Worm (Caenorhabditis elegans) whole organism, L4 larva: ENCODE results near the gene F28A12.10.

Experiments
- F10B5.3 ChIP-seq: sonication (generic microtip); optimal IDR thresholded peaks from 2 replicates; lab custom pipeline; 2016; ENCODE audit warnings: mild to moderate bottlenecking, missing genetic modification characterization, missing compliant biosample characterization
- Y48G9A.11 ChIP-seq: fragments of 200-800 bp; sonication (Bioruptor generic); IDR thresholded peaks from 2 replicates; pipeline ENCODE4 v1.3.6; 2022; ENCODE audit warnings: missing genetic modification reagents, missing genetic modification characterization, missing compliant biosample characterization
- Y5F2A.4 ChIP-seq: fragments of 200-800 bp; sonication (Bioruptor generic); optimal IDR thresholded peaks from 2 replicates; lab custom pipeline; 2018; ENCODE audit warnings: mild to moderate bottlenecking, missing genetic modification characterization, missing compliant biosample characterization
- Y75B8A.6 ChIP-seq: fragments of 200-800 bp; sonication (Bioruptor generic); IDR thresholded peaks from 2 replicates; pipeline ENCODE4 v1.3.6; 2022; ENCODE audit warnings: missing genetic modification reagents, missing genetic modification characterization, missing compliant biosample characterization
- ZK546.5 ChIP-seq, 2 experiments: sonication (generic microtip); optimal IDR thresholded peaks; 2 replicates each; lab custom pipeline; 2017; ENCODE audit warnings: missing biosample characterization in 2 of 2, missing genetic modification characterization in 2 of 2
- aly-2 ChIP-seq: sonication (generic microtip); optimal IDR thresholded peaks from 2 replicates; lab custom pipeline; 2018; ENCODE audit warnings: missing biosample characterization, missing genetic modification characterization
- arid-1 ChIP-seq: fragments of 200-800 bp; sonication (Bioruptor generic); conservative IDR thresholded peaks from 2 replicates; pipeline ENCODE4 v1.3.6; 2022; ENCODE audit warnings: missing genetic modification reagents, missing genetic modification characterization, missing compliant biosample characterization
- ceh-28 ChIP-seq: fragments of 150-350 bp; optimal IDR thresholded peaks from 2 replicates; lab custom pipeline; 2014; ENCODE audit warnings: missing biosample characterization, missing genetic modification reagents, missing genetic modification characterization
- ceh-62 ChIP-seq: sonication (generic microtip); optimal IDR thresholded peaks from 2 replicates; lab custom pipeline; 2017; ENCODE audit warnings: missing biosample characterization, missing genetic modification characterization
- ceh-82 ChIP-seq: sonication (generic microtip); optimal IDR thresholded peaks from 2 replicates; lab custom pipeline; 2017; ENCODE audit warnings: missing biosample characterization, missing genetic modification characterization
- cey-2 ChIP-seq: sonication (generic microtip); optimal IDR thresholded peaks from 3 replicates; lab custom pipeline; 2017; ENCODE audit warnings: missing genetic modification characterization, mild to moderate bottlenecking, missing compliant biosample characterization, antibody characterized with exemption, borderline replicate concordance; ENCODE audit not compliant: insufficient read depth
- ctbp-1 ChIP-seq: fragments of 200-800 bp; sonication (Bioruptor generic); IDR thresholded peaks from 2 replicates; pipeline ENCODE4 v1.3.6; 2022; ENCODE audit warnings: missing genetic modification reagents, missing genetic modification characterization, missing compliant biosample characterization
- daf-12 ChIP-seq: fragments of 150-350 bp; optimal IDR thresholded peaks from 2 replicates; lab custom pipeline; 2014; ENCODE audit warnings: missing biosample characterization, missing genetic modification reagents, missing genetic modification characterization
- daf-16 ChIP-seq, 3 experiments: sonication (generic microtip); optimal IDR thresholded peaks; 2 replicates each; lab custom pipeline; 2016 to 2017; ENCODE audit warnings: missing genetic modification characterization in 3 of 3, missing genetic modification reagents in 3 of 3, mild to moderate bottlenecking in 2 of 3, missing compliant biosample characterization in 2 of 3, missing biosample characterization in 1 of 3, moderate library complexity in 1 of 3
- daf-8 ChIP-seq: fragments of 200-800 bp; sonication (Bioruptor generic); IDR thresholded peaks from 2 replicates; pipeline ENCODE4 v1.3.6; 2022; ENCODE audit warnings: missing genetic modification characterization, missing compliant biosample characterization
- dmd-8 ChIP-seq: fragments of 200-800 bp; sonication (Bioruptor generic); IDR thresholded peaks from 2 replicates; pipeline ENCODE4 v1.3.6; 2022; ENCODE audit warnings: missing genetic modification characterization, missing compliant biosample characterization
- duxl-1 ChIP-seq: sonication (generic microtip); optimal IDR thresholded peaks from 2 replicates; lab custom pipeline; 2016; ENCODE audit warnings: mild to moderate bottlenecking, missing genetic modification characterization, moderate library complexity, missing compliant biosample characterization; ENCODE audit not compliant: poor library complexity
- egl-27 ChIP-seq: sonication (generic microtip); optimal IDR thresholded peaks from 3 replicates; lab custom pipeline; 2017; ENCODE audit warnings: missing biosample characterization, missing genetic modification reagents, missing genetic modification characterization
- fkh-10 ChIP-seq: fragments of 150-350 bp; optimal IDR thresholded peaks from 2 replicates; lab custom pipeline; 2014; ENCODE audit warnings: missing biosample characterization, missing genetic modification reagents, missing genetic modification characterization
- fos-1 ChIP-seq: fragments of 150-350 bp; optimal IDR thresholded peaks from 2 replicates; lab custom pipeline; 2014; ENCODE audit warnings: missing biosample characterization, missing genetic modification characterization
- gei-8 ChIP-seq: fragments of 200-800 bp; sonication (Bioruptor generic); optimal IDR thresholded peaks from 2 replicates; lab custom pipeline; 2018; ENCODE audit warnings: mild to moderate bottlenecking, missing genetic modification characterization, missing compliant biosample characterization
- hif-1 ChIP-seq, 2 experiments: sonication (generic microtip); optimal IDR thresholded peaks; 2 replicates each; lab custom pipeline; 2016 to 2017; ENCODE audit warnings: missing compliant biosample characterization in 2 of 2, missing genetic modification characterization in 2 of 2, missing genetic modification reagents in 2 of 2, missing genotype in 2 of 2, mild to moderate bottlenecking in 1 of 2
- hlh-11 ChIP-seq: fragments of 200-800 bp; sonication (Bioruptor generic); optimal IDR thresholded peaks from 2 replicates; lab custom pipeline; 2018; ENCODE audit warnings: mild to moderate bottlenecking, missing genetic modification characterization, missing compliant biosample characterization
- hmg-1.1 ChIP-seq: fragments of 200-800 bp; sonication (Bioruptor generic); IDR thresholded peaks from 2 replicates; pipeline ENCODE4 v1.3.6; 2022; ENCODE audit warnings: missing genetic modification reagents, missing genetic modification characterization, missing compliant biosample characterization
- lin-13 ChIP-seq: fragments of 150-350 bp; optimal IDR thresholded peaks from 2 replicates; lab custom pipeline; 2014; ENCODE audit warnings: missing biosample characterization, missing genetic modification reagents, missing genetic modification characterization
- lin-15B ChIP-seq: fragments of 150-350 bp; sonication (generic microtip); optimal IDR thresholded peaks from 3 replicates; lab custom pipeline; 2014; ENCODE audit warnings: missing biosample characterization, missing genetic modification characterization
- lin-29 ChIP-seq: fragments of 200-800 bp; sonication (Bioruptor generic); IDR thresholded peaks from 2 replicates; pipeline ENCODE4 v1.3.6; 2022; ENCODE audit warnings: missing genetic modification reagents, missing genetic modification characterization, missing compliant biosample characterization
- lin-38 ChIP-seq: fragments of 200-800 bp; sonication (Bioruptor generic); IDR thresholded peaks from 2 replicates; pipeline ENCODE4 v1.3.6; 2022; ENCODE audit warnings: missing genetic modification reagents, missing genetic modification characterization, missing compliant biosample characterization
- lin-39 ChIP-seq: fragments of 150-350 bp; optimal IDR thresholded peaks from 2 replicates; lab custom pipeline; 2014; ENCODE audit warnings: missing biosample characterization, missing genetic modification reagents, missing genetic modification characterization
- lir-3 ChIP-seq: sonication (generic microtip); optimal IDR thresholded peaks from 2 replicates; lab custom pipeline; 2016; ENCODE audit warnings: mild to moderate bottlenecking, missing genetic modification characterization, missing compliant biosample characterization
- madf-5 ChIP-seq, 2 experiments: fragments of 200-800 bp; sonication (Bioruptor generic); IDR thresholded peaks; 2 replicates each; pipeline ENCODE4 v1.3.6; 2022; ENCODE audit warnings: missing compliant biosample characterization in 2 of 2, missing genetic modification characterization in 2 of 2
- madf-9 ChIP-seq: fragments of 200-800 bp; sonication (Bioruptor generic); conservative IDR thresholded peaks from 2 replicates; pipeline ENCODE4 v1.3.6; 2022; ENCODE audit warnings: missing genetic modification reagents, missing genetic modification characterization, missing compliant biosample characterization
- mdt-29 ChIP-seq: fragments of 200-800 bp; sonication (Bioruptor generic); IDR thresholded peaks from 2 replicates; pipeline ENCODE4 v1.3.6; 2022; ENCODE audit warnings: missing genetic modification reagents, missing genetic modification characterization, missing compliant biosample characterization
- mxl-3 ChIP-seq: fragments of 200-800 bp; sonication (Bioruptor generic); optimal IDR thresholded peaks from 2 replicates; lab custom pipeline; 2018; ENCODE audit warnings: mild to moderate bottlenecking, missing genetic modification characterization, missing compliant biosample characterization
- nhr-11 ChIP-seq: fragments of 150-350 bp; optimal IDR thresholded peaks from 2 replicates; lab custom pipeline; 2014; ENCODE audit warnings: missing biosample characterization, missing genetic modification characterization
- nhr-237 ChIP-seq: sonication (generic microtip); optimal IDR thresholded peaks from 2 replicates; lab custom pipeline; 2017; ENCODE audit warnings: missing biosample characterization, missing genetic modification characterization
- nhr-25 ChIP-seq: sonication (generic microtip); optimal IDR thresholded peaks from 2 replicates; lab custom pipeline; 2017; ENCODE audit warnings: missing genetic modification characterization, mild to moderate bottlenecking, missing compliant biosample characterization, antibody characterized with exemption, moderate library complexity, borderline replicate concordance; ENCODE audit not compliant: insufficient read depth
- nhr-28 ChIP-seq: fragments of 150-350 bp; optimal IDR thresholded peaks from 2 replicates; lab custom pipeline; 2014; ENCODE audit warnings: missing biosample characterization, missing genetic modification characterization
- nhr-41 ChIP-seq: fragments of 200-800 bp; sonication (Bioruptor generic); IDR thresholded peaks from 2 replicates; pipeline ENCODE4 v1.3.6; 2022; ENCODE audit warnings: missing genetic modification reagents, missing genetic modification characterization, missing compliant biosample characterization
- nhr-48 ChIP-seq: sonication (generic microtip); optimal IDR thresholded peaks from 2 replicates; lab custom pipeline; 2016; ENCODE audit warnings: mild to moderate bottlenecking, missing genetic modification characterization, missing compliant biosample characterization
- nhr-77 ChIP-seq: fragments of 150-350 bp; optimal IDR thresholded peaks from 2 replicates; lab custom pipeline; 2014; ENCODE audit warnings: missing biosample characterization, missing genetic modification characterization
- pqm-1 ChIP-seq: sonication (generic microtip); optimal IDR thresholded peaks from 2 replicates; lab custom pipeline; 2017; ENCODE audit warnings: missing biosample characterization, missing genetic modification characterization
- set-16 ChIP-seq: fragments of 200-800 bp; sonication (Bioruptor generic); IDR thresholded peaks from 2 replicates; pipeline ENCODE4 v1.3.6; 2022; ENCODE audit warnings: missing genetic modification reagents, missing genetic modification characterization, missing compliant biosample characterization
- spr-1 ChIP-seq: sonication (generic microtip); optimal IDR thresholded peaks from 2 replicates; lab custom pipeline; 2016; ENCODE audit warnings: mild to moderate bottlenecking, missing genetic modification characterization, missing compliant biosample characterization
- tag-97 ChIP-seq: fragments of 200-800 bp; sonication (Bioruptor generic); IDR thresholded peaks from 2 replicates; pipeline ENCODE4 v1.3.6; 2022; ENCODE audit warnings: missing genetic modification characterization, missing compliant biosample characterization
- unc-130 ChIP-seq: sonication (generic microtip); optimal IDR thresholded peaks from 2 replicates; lab custom pipeline; 2016; ENCODE audit warnings: missing genetic modification reagents, missing genetic modification characterization, missing compliant biosample characterization
- unc-39 ChIP-seq: sonication (generic microtip); optimal IDR thresholded peaks from 2 replicates; lab custom pipeline; 2017; ENCODE audit warnings: missing biosample characterization, missing genetic modification characterization
- zip-11 ChIP-seq: fragments of 200-800 bp; sonication (Bioruptor generic); IDR thresholded peaks from 2 replicates; pipeline ENCODE4 v1.3.6; 2022; ENCODE audit warnings: missing genetic modification characterization, missing compliant biosample characterization
- zip-2 ChIP-seq: fragments of 150-350 bp; optimal IDR thresholded peaks from 2 replicates; lab custom pipeline; 2014; ENCODE audit warnings: missing biosample characterization, missing genetic modification characterization

F28A12.10 gene

DNA sequence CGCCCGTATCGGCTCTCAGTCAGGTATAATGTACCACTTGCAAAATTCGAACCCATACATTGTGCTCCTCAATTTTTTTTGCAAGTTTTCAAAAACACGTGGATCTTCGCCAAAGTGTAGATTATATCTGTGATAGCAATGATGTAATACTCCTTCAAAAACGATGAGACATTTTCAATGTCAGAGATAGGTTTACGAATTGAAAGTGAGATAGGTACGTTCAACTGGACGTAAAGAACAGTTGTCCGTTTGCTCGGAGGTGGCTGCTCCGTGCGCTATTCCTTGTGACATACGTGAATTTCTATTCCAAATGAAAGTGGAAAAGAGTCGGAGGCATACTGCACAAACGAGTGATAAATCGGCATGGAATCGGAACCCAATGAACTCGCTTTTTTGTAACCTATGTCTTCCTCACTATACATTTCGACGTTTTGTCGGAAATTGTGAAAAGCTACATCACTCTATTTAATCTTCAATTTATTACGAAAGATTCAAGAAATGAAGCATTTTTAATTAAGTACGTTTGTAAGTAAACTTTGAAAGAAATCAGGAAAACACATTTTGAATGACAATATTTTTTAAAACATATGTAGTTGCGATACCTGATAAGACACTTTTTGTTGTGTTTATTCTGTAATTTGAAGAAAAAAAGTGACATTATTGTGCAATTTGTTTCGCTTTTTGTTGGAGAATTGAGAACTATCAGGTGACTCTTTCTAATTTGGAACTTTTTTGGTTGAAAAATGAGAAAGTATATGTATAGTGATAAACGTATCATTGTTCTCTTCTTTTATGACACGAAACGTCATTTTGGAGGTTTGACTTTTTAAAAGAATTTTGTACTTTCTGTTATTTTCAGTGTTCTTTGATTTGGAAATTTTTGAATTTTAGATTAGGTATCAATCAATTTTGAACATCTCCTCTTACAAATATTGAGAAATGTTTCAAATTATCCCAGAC, 17.2 kb upstream of the F28A12.10 start (continued):
- peak; percentile 1 for TF ChIP-seq nhr-48
- TF ChIP-seq ceh-28: no peak
- TF ChIP-seq fos-1 (tag; lab: Kevin White, UChicago): peak; percentile 67
- TF ChIP-seq mxl-3 (GFP tag; lab: Kevin White, UChicago): peak; percentile 55
- TF ChIP-seq duxl-1 (tag; lab: Kevin White, UChicago): no peak
- peak; percentile 46 for TF ChIP-seq cey-2
- TF ChIP-seq set-16 (GFP tag; lab: Robert Waterston, UW): no peak
- TF ChIP-seq nhr-77 (tag; lab: Kevin White, UChicago): peak; percentile 89
- TF ChIP-seq hmg-1.1 (GFP tag; lab: Robert Waterston, UW): no peak
- TF ChIP-seq daf-16 (GFP tag; optimal IDR thresholded peaks at IDR 0.05; lab: Kevin White, UChicago): peak in 1 of 2 experiments; percentile 31
- peak; percentile 91 for TF ChIP-seq daf-16 (tag; optimal IDR thresholded peaks at IDR 0.05; lab: Kevin White, UChicago)
- TF ChIP-seq hif-1 (tag; optimal IDR thresholded peaks at IDR 0.05; lab: Kevin White, UChicago): no peak
- TF ChIP-seq ceh-82 (tag; lab: Kevin White, UChicago): no peak
- no peak for TF ChIP-seq unc-130 (GFP tag; lab: Kevin White, UChicago)
- TF ChIP-seq Y5F2A.4 (GFP tag; lab: Kevin White, UChicago): no peak
- no peak for TF ChIP-seq daf-12 (tag; lab: Kevin White, UChicago)
- no peak for TF ChIP-seq ZK546.5 (tag; optimal IDR thresholded peaks at IDR 0.05; lab: Kevin White, UChicago)
- TF ChIP-seq Y75B8A.6 (GFP tag; lab: Robert Waterston, UW): no peak
- no peak for TF ChIP-seq egl-27
- TF ChIP-seq tag-97: no peak
- TF ChIP-seq nhr-237 (tag; lab: Kevin White, UChicago): no peak
- no peak for TF ChIP-seq ctbp-1
- no peak for TF ChIP-seq madf-9 (GFP tag; lab: Robert Waterston, UW)
- no peak for TF ChIP-seq lin-15B
- no peak for TF ChIP-seq lir-3 (tag; lab: Kevin White, UChicago)
- no peak for TF ChIP-seq nhr-41 (GFP tag; lab: Robert Waterston, UW)
- no peak for TF ChIP-seq lin-38 (GFP tag; lab: Robert Waterston, UW)
- TF ChIP-seq zip-2: no peak
- TF ChIP-seq fkh-10: no peak
- no peak for TF ChIP-seq gei-8
- TF ChIP-seq spr-1: no peak
- no peak for TF ChIP-seq daf-8 (GFP tag; lab: Robert Waterston, UW)
- TF ChIP-seq lin-29 (GFP tag; lab: Robert Waterston, UW): no peak
- TF ChIP-seq arid-1: no peak
- no peak for TF ChIP-seq Y48G9A.11 (GFP tag; lab: Robert Waterston, UW)
- TF ChIP-seq dmd-8 (GFP tag; lab: Robert Waterston, UW): no peak
- no peak for TF ChIP-seq mdt-29 (GFP tag; lab: Robert Waterston, UW)
- TF ChIP-seq hlh-11 (tag; lab: Kevin White, UChicago): peak; percentile 10
- peak; percentile 80 for TF ChIP-seq nhr-28 (tag; lab: Kevin White, UChicago)
- TF ChIP-seq pqm-1 (tag; lab: Kevin White, UChicago): peak; percentile 61
- no peak for TF ChIP-seq lin-13
- peak; percentile 38 for TF ChIP-seq nhr-11 (tag; lab: Kevin White, UChicago)
- TF ChIP-seq aly-2 (tag; lab: Kevin White, UChicago): no peak
- no peak for TF ChIP-seq unc-39 (tag; lab: Kevin White, UChicago)
- TF ChIP-seq nhr-25 (tag; lab: Kevin White, UChicago): no peak
- no peak for TF ChIP-seq ceh-62 (tag; lab: Kevin White, UChicago)
- TF ChIP-seq madf-5 (GFP tag; IDR thresholded peaks at IDR 0.05; lab: Robert Waterston, UW): no peak
- no peak for TF ChIP-seq lin-39 (tag; lab: Kevin White, UChicago)
- no peak for TF ChIP-seq F10B5.3 (tag; lab: Kevin White, UChicago)
- no peak for TF ChIP-seq zip-11 (GFP tag; lab: Robert Waterston, UW)
